Fruit fly (Drosophila melanogaster) whole organism, embryonic: ENCODE results near the gene CG17930.
A peak's percentile ranks its signal among the peaks of the same experiment; 100 is the strongest.

Source experiments
- CG10959 ChIP-seq: fragments of 200-800 bp; sonication (Bioruptor generic); IDR thresholded peaks from 2 replicates; pipeline ENCODE4 v1.3.6; 2022; ENCODE audit warnings: missing biosample characterization, missing genetic modification characterization
- CG11398 ChIP-seq: fragments of 200-800 bp; sonication (Bioruptor generic); optimal IDR thresholded peaks from 2 replicates; lab custom pipeline; 2016; ENCODE audit warnings: missing biosample characterization, missing genetic modification characterization
- CG11695 ChIP-seq: fragments of 200-800 bp; sonication (Bioruptor generic); IDR thresholded peaks from 3 replicates; pipeline ENCODE4 v1.3.6; 2022; ENCODE audit warnings: missing biosample characterization, missing genetic modification characterization
- CG12769 ChIP-seq: fragments of 200-800 bp; sonication (Bioruptor generic); optimal IDR thresholded peaks from 2 replicates; lab custom pipeline; 2019; ENCODE audit warnings: missing biosample characterization, mild to moderate bottlenecking, missing genetic modification characterization, moderate library complexity
- CG13624 ChIP-seq: fragments of 200-800 bp; sonication (Bioruptor generic); optimal IDR thresholded peaks from 2 replicates; lab custom pipeline; 2016; ENCODE audit warnings: missing biosample characterization, missing genetic modification characterization
- CG15514 ChIP-seq: fragments of 200-800 bp; sonication (Bioruptor generic); optimal IDR thresholded peaks from 3 replicates; lab custom pipeline; 2017; ENCODE audit warnings: missing biosample characterization, missing genetic modification characterization, mild to moderate bottlenecking, moderate library complexity, missing genetic modification reagents
- CG1603 ChIP-seq: fragments of 200-800 bp; sonication (Bioruptor generic); optimal IDR thresholded peaks from 2 replicates; lab custom pipeline; 2019; ENCODE audit warnings: missing biosample characterization, mild to moderate bottlenecking, missing genetic modification characterization, moderate library complexity
- CG17385 ChIP-seq: fragments of 200-800 bp; sonication (Bioruptor generic); optimal IDR thresholded peaks from 3 replicates; lab custom pipeline; 2018; ENCODE audit warnings: missing biosample characterization, mild to moderate bottlenecking, missing genetic modification characterization
- CG1832 ChIP-seq: fragments of 200-800 bp; sonication (Bioruptor generic); optimal IDR thresholded peaks from 2 replicates; lab custom pipeline; 2017; ENCODE audit warnings: missing biosample characterization, mild to moderate bottlenecking, missing genetic modification characterization, inconsistent platforms
- CG2129 ChIP-seq: fragments of 200-800 bp; sonication (Bioruptor generic); IDR thresholded peaks from 2 replicates; pipeline ENCODE4 v1.3.6; 2022; ENCODE audit warnings: missing biosample characterization, missing genetic modification characterization; ENCODE audit not compliant: partially characterized antibody
- CG2712 ChIP-seq: fragments of 200-800 bp; optimal IDR thresholded peaks from 3 replicates; lab custom pipeline; 2019; ENCODE audit warnings: missing biosample characterization, mild to moderate bottlenecking, missing genetic modification characterization, moderate library complexity
- CG32772 ChIP-seq: fragments of 200-800 bp; sonication (Bioruptor generic); IDR thresholded peaks from 2 replicates; pipeline ENCODE4 v1.3.6; 2022; ENCODE audit warnings: missing biosample characterization, missing genetic modification characterization
- CG5180 ChIP-seq: fragments of 200-800 bp; sonication (Bioruptor generic); optimal IDR thresholded peaks from 3 replicates; lab custom pipeline; 2017; ENCODE audit warnings: missing biosample characterization, missing genetic modification characterization, mild to moderate bottlenecking, moderate library complexity, missing genetic modification reagents
- CG8089 ChIP-seq: fragments of 200-800 bp; sonication (Bioruptor generic); optimal IDR thresholded peaks from 3 replicates; lab custom pipeline; 2016; ENCODE audit warnings: missing biosample characterization, missing genetic modification characterization
- Dref ChIP-seq: fragments of 200-800 bp; sonication (Bioruptor generic); IDR thresholded peaks from 2 replicates; pipeline ENCODE4 v1.3.6; 2022; ENCODE audit warnings: missing biosample characterization, missing genetic modification characterization
- E2f1 ChIP-seq: fragments of 200-800 bp; sonication (Bioruptor generic); IDR thresholded peaks from 2 replicates; pipeline ENCODE4 v1.3.6; 2022; ENCODE audit warnings: missing biosample characterization, missing genetic modification characterization
- Elba2 ChIP-seq: fragments of 200-800 bp; sonication (Bioruptor generic); optimal IDR thresholded peaks from 3 replicates; lab custom pipeline; 2016; ENCODE audit warnings: missing biosample characterization, missing genetic modification characterization
- Fer3 ChIP-seq: fragments of 200-800 bp; sonication (Bioruptor generic); optimal IDR thresholded peaks from 2 replicates; lab custom pipeline; 2018; ENCODE audit warnings: missing biosample characterization, mild to moderate bottlenecking, missing genetic modification characterization, moderate library complexity
- Hmr ChIP-seq: fragments of 200-800 bp; sonication (Bioruptor generic); optimal IDR thresholded peaks from 3 replicates; lab custom pipeline; 2017; ENCODE audit warnings: mild to moderate bottlenecking, missing biosample characterization, missing genetic modification reagents, missing genetic modification characterization
- MESR4 ChIP-seq: fragments of 200-800 bp; sonication (Bioruptor generic); optimal IDR thresholded peaks from 2 replicates; lab custom pipeline; 2018; ENCODE audit warnings: missing biosample characterization, mild to moderate bottlenecking, missing genetic modification characterization, moderate library complexity
- Mad ChIP-seq: fragments of 200-800 bp; sonication (Bioruptor generic); optimal IDR thresholded peaks from 2 replicates; lab custom pipeline; 2016; ENCODE audit warnings: missing biosample characterization, missing genetic modification characterization
- Myb ChIP-seq: fragments of 200-800 bp; sonication (Bioruptor generic); optimal IDR thresholded peaks from 2 replicates; lab custom pipeline; 2016; ENCODE audit warnings: missing biosample characterization, missing genetic modification characterization
- Oli ChIP-seq: fragments of 200-800 bp; sonication (Bioruptor generic); optimal IDR thresholded peaks from 2 replicates; lab custom pipeline; 2018; ENCODE audit warnings: missing biosample characterization, mild to moderate bottlenecking, missing genetic modification characterization, moderate library complexity
- Rfx ChIP-seq: fragments of 200-800 bp; sonication (Bioruptor generic); IDR thresholded peaks from 2 replicates; pipeline ENCODE4 v1.3.6; 2022; ENCODE audit warnings: missing biosample characterization, missing genetic modification characterization
- Ssrp ChIP-seq: fragments of 200-800 bp; sonication (Bioruptor generic); optimal IDR thresholded peaks from 2 replicates; lab custom pipeline; 2018; ENCODE audit warnings: missing biosample characterization, mild to moderate bottlenecking, missing genetic modification characterization, moderate library complexity
- ap ChIP-seq: fragments of 200-800 bp; sonication (Bioruptor generic); IDR thresholded peaks from 2 replicates; pipeline ENCODE4 v1.3.6; 2022; ENCODE audit warnings: missing biosample characterization, missing genetic modification characterization
- ash1 ChIP-seq: fragments of 200-800 bp; sonication (Bioruptor generic); optimal IDR thresholded peaks from 2 replicates; lab custom pipeline; 2018; ENCODE audit warnings: missing biosample characterization, mild to moderate bottlenecking, missing genetic modification characterization
- chm ChIP-seq: fragments of 200-800 bp; sonication (Bioruptor generic); IDR thresholded peaks from 2 replicates; pipeline ENCODE4 v1.3.6; 2022; ENCODE audit warnings: missing biosample characterization, missing genetic modification characterization
- da ChIP-seq: fragments of 200-800 bp; sonication (Bioruptor generic); optimal IDR thresholded peaks from 2 replicates; lab custom pipeline; 2016; ENCODE audit warnings: missing biosample characterization, missing genetic modification characterization
- dmrt11E ChIP-seq: fragments of 200-800 bp; sonication (Bioruptor generic); optimal IDR thresholded peaks from 3 replicates; lab custom pipeline; 2018; ENCODE audit warnings: missing biosample characterization, mild to moderate bottlenecking, missing genetic modification characterization, moderate library complexity
- dysf ChIP-seq: fragments of 200-800 bp; sonication (Bioruptor generic); IDR thresholded peaks from 3 replicates; pipeline ENCODE4 v1.3.6; 2022; ENCODE audit warnings: missing biosample characterization, missing genetic modification characterization
- fd96Cb ChIP-seq: fragments of 200-800 bp; sonication (Bioruptor generic); optimal IDR thresholded peaks from 2 replicates; lab custom pipeline; 2018; ENCODE audit warnings: missing biosample characterization, mild to moderate bottlenecking, missing genetic modification characterization, moderate library complexity
- gce ChIP-seq: fragments of 200-800 bp; sonication (Bioruptor generic); IDR thresholded peaks from 3 replicates; pipeline ENCODE4 v1.3.6; 2022; ENCODE audit warnings: missing biosample characterization, missing genetic modification characterization
- grn ChIP-seq: fragments of 200-800 bp; sonication (Bioruptor generic); optimal IDR thresholded peaks from 3 replicates; lab custom pipeline; 2017; ENCODE audit warnings: missing biosample characterization, missing genetic modification characterization
- her ChIP-seq: fragments of 200-800 bp; sonication (Bioruptor generic); optimal IDR thresholded peaks from 2 replicates; lab custom pipeline; 2016; ENCODE audit warnings: missing biosample characterization, missing genetic modification characterization
- hkb ChIP-seq, 2 experiments: fragments of 200-800 bp in 1 of 2; fragments of >200 bp in 1 of 2; sonication (Bioruptor generic) in 1 of 2; IDR thresholded peaks in 1 of 2; optimal IDR thresholded peaks in 1 of 2; 2 replicates each; pipeline versions ENCODE4 v1.3.6 to Lab custom; 2017 to 2022; ENCODE audit warnings: missing biosample characterization in 1 of 2, missing genetic modification characterization in 1 of 2
- lov ChIP-seq, 2 experiments: fragments of 200-800 bp in 1 of 2; fragments of >200 bp in 1 of 2; sonication (Bioruptor generic) in 1 of 2; IDR thresholded peaks in 1 of 2; optimal IDR thresholded peaks in 1 of 2; 2 replicates in 1 of 2; 3 replicates in 1 of 2; pipeline versions ENCODE4 v1.3.6 to Lab custom; 2017 to 2022; ENCODE audit warnings: missing biosample characterization in 1 of 2, missing genetic modification characterization in 1 of 2
- nerfin-2 ChIP-seq: fragments of 200-800 bp; sonication (Bioruptor generic); IDR thresholded peaks from 2 replicates; pipeline ENCODE4 v1.3.6; 2022; ENCODE audit warnings: missing biosample characterization, missing genetic modification characterization; ENCODE audit not compliant: partially characterized antibody
- nom ChIP-seq: fragments of 200-800 bp; sonication (Bioruptor generic); optimal IDR thresholded peaks from 2 replicates; lab custom pipeline; 2017; ENCODE audit warnings: missing biosample characterization, missing genetic modification characterization, mild to moderate bottlenecking, moderate library complexity, missing genetic modification reagents
- otp ChIP-seq: fragments of 200-800 bp; sonication (Bioruptor generic); IDR thresholded peaks from 3 replicates; pipeline ENCODE4, ENCODE4 v1.3.6; 2022; ENCODE audit warnings: missing biosample characterization, missing genetic modification characterization
- sens ChIP-seq: fragments of 200-800 bp; sonication (Bioruptor generic); peaks from one replicate; lab custom pipeline; 2016; ENCODE audit warnings: missing biosample characterization, missing genetic modification characterization
- sima ChIP-seq: fragments of 200-800 bp; sonication (Bioruptor generic); optimal IDR thresholded peaks from 2 replicates; lab custom pipeline; 2016; ENCODE audit warnings: missing biosample characterization, missing genetic modification characterization
- stwl ChIP-seq: fragments of 200-800 bp; sonication (Bioruptor generic); optimal IDR thresholded peaks from 3 replicates; lab custom pipeline; 2018; ENCODE audit warnings: missing biosample characterization, mild to moderate bottlenecking, missing genetic modification characterization, moderate library complexity
- tgo ChIP-seq: fragments of 200-800 bp; sonication (Bioruptor generic); IDR thresholded peaks from 3 replicates; pipeline ENCODE4 v1.3.6; 2022; ENCODE audit warnings: missing biosample characterization, missing genetic modification characterization
- trem ChIP-seq: fragments of 200-800 bp; optimal IDR thresholded peaks from 3 replicates; lab custom pipeline; 2019; ENCODE audit warnings: missing biosample characterization, mild to moderate bottlenecking, missing genetic modification characterization, moderate library complexity
- ttk ChIP-seq: fragments of 200-800 bp; sonication (Bioruptor generic); IDR thresholded peaks from 2 replicates; pipeline ENCODE4 v2.1.2; 2022; ENCODE audit warnings: missing biosample characterization, missing genetic modification characterization
- unc-4 ChIP-seq: fragments of 200-800 bp; sonication (Bioruptor generic); IDR thresholded peaks from 2 replicates; pipeline ENCODE4 v1.3.6; 2022; ENCODE audit warnings: missing biosample characterization, missing genetic modification characterization; ENCODE audit not compliant: partially characterized antibody
- zen2 ChIP-seq: fragments of 200-800 bp; sonication (Bioruptor generic); IDR thresholded peaks from 3 replicates; pipeline ENCODE4 v1.3.6; 2022; ENCODE audit warnings: missing biosample characterization, missing genetic modification characterization; ENCODE audit not compliant: partially characterized antibody

Gene CG17930

dm6 chr3R:16309302-16310080 lies 18.2 kb upstream of the CG17930 start (continued):
- TF ChIP-seq ttk (GFP tag; lab: Robert Waterston, UW) (no peak), sens (GFP tag; lab: Kevin White, UChicago) (peak; percentile 53), trem (tag; lab: Kevin White, UChicago) (no peak), tgo (peak; percentile 39; the same call in 2 of the 3 replicates), otp (no peak), CG12769 (peak; percentile 31), CG11695 (GFP tag; lab: Robert Waterston, UW) (0 out of 3 replicates have a peak, but pooled peaks have one; percentile 29), dysf (peak; percentile 42; the same call in 1 of the 3 replicates), unc-4 (GFP tag; lab: Robert Waterston, UW) (no peak), CG10959 (GFP tag; lab: Robert Waterston, UW) (no peak), sima (GFP tag; lab: Kevin White, UChicago) (no peak), nerfin-2 (GFP tag; lab: Robert Waterston, UW) (0 out of 2 replicates have a peak, but pooled peaks have one; percentile 20), ash1 (no peak), stwl (tag; lab: Kevin White, UChicago) (no peak), E2f1 (GFP tag; lab: Robert Waterston, UW) (peak; percentile 47; the same call in 1 of the 2 replicates), CG8089 (no peak), fd96Cb (tag; lab: Kevin White, UChicago) (no peak), Myb (GFP tag; lab: Kevin White, UChicago) (peak; percentile 2), CG2129 (no peak), dmrt11E (tag; lab: Kevin White, UChicago) (no peak), CG17385 (GFP tag; lab: Kevin White, UChicago) (peak; percentile 15), CG5180 (GFP tag; lab: Kevin White, UChicago) (no peak), Hmr (GFP tag; lab: Kevin White, UChicago) (no peak), CG1603 (tag; lab: Kevin White, UChicago) (peak; percentile 19), grn (GFP tag; lab: Kevin White, UChicago) (peak; percentile 70), da (GFP tag; lab: Kevin White, UChicago) (no peak), Oli (tag; lab: Kevin White, UChicago) (peak; percentile 14), Rfx (GFP tag; lab: Robert Waterston, UW) (peak; percentile 65), chm (GFP tag; lab: Robert Waterston, UW) (no peak), MESR4 (GFP tag; lab: Kevin White, UChicago) (no peak), Mad (GFP tag; lab: Kevin White, UChicago) (no peak), CG1832 (GFP tag; lab: Kevin White, UChicago) (no peak), ap (GFP tag; lab: Robert Waterston, UW) (no peak), CG15514 (peak; percentile 27), Fer3 (tag; lab: Kevin White, UChicago) (peak; percentile 29), her (GFP tag; lab: Kevin White, UChicago) (no peak), CG2712 (no peak), zen2 (GFP tag; lab: Robert Waterston, UW) (0 out of 3 replicates have a peak, but pooled peaks have one; percentile 9), CG13624 (no peak), hkb (optimal IDR thresholded peaks at IDR 0.05; lab: Kevin White, UChicago) (no peak), hkb (GFP tag; IDR thresholded peaks at IDR 0.05; lab: Robert Waterston, UW) (no peak; the same call in 1 of the 2 replicates), Dref (GFP tag; lab: Robert Waterston, UW) (no peak), Ssrp (tag; lab: Kevin White, UChicago) (peak; percentile 16), CG32772 (GFP tag; lab: Robert Waterston, UW) (no peak), Elba2 (GFP tag; lab: Kevin White, UChicago) (no peak), nom (GFP tag; lab: Kevin White, UChicago) (peak; percentile 34), gce (no peak), CG11398 (GFP tag; lab: Kevin White, UChicago) (no peak), lov (optimal IDR thresholded peaks at IDR 0.05; lab: Kevin White, UChicago) (no peak), lov (GFP tag; IDR thresholded peaks at IDR 0.05; lab: Robert Waterston, UW) (no peak)
